Worm (Caenorhabditis elegans) whole organism, mixed stage, embryonic: ENCODE measurements around the gene M03D4.3.
A peak's percentile ranks its signal among the peaks of the same experiment; 100 is the strongest.

Experiments
- M03D4.4 ChIP-seq: sonication (generic microtip); optimal IDR thresholded peaks from 2 replicates; lab custom pipeline; 2017; ENCODE audit warnings: mild to moderate bottlenecking, missing genetic modification characterization, missing compliant biosample characterization
- bed-3 ChIP-seq: fragments of 200-800 bp; sonication (Bioruptor generic); optimal IDR thresholded peaks from 3 replicates; lab custom pipeline; 2018; ENCODE audit warnings: mild to moderate bottlenecking, missing genetic modification characterization, moderate library complexity, missing compliant biosample characterization
- blmp-1 ChIP-seq: fragments of 150-350 bp; optimal IDR thresholded peaks from 2 replicates; lab custom pipeline; 2014; ENCODE audit warnings: missing biosample characterization, missing genetic modification characterization
- ceh-39 ChIP-seq: fragments of 150-350 bp; optimal IDR thresholded peaks from 2 replicates; lab custom pipeline; 2014; ENCODE audit warnings: missing biosample characterization, missing genetic modification characterization
- ceh-43 ChIP-seq: fragments of 200-800 bp; sonication (Bioruptor generic); optimal IDR thresholded peaks from 2 replicates; lab custom pipeline; 2018; ENCODE audit warnings: mild to moderate bottlenecking, missing genetic modification characterization, moderate library complexity, missing compliant biosample characterization
- ceh-83 ChIP-seq: fragments of 200-800 bp; sonication (Bioruptor generic); optimal IDR thresholded peaks from 2 replicates; lab custom pipeline; 2018; ENCODE audit warnings: mild to moderate bottlenecking, missing genetic modification characterization, missing compliant biosample characterization
- ces-1 ChIP-seq: fragments of 150-350 bp; optimal IDR thresholded peaks from 2 replicates; lab custom pipeline; 2014; ENCODE audit warnings: missing biosample characterization, missing genetic modification reagents, missing genetic modification characterization
- cnd-1 ChIP-seq: fragments of 200-800 bp; sonication (Bioruptor generic); optimal IDR thresholded peaks from 2 replicates; lab custom pipeline; 2018; ENCODE audit warnings: mild to moderate bottlenecking, missing genetic modification characterization, missing compliant biosample characterization
- drap-1 ChIP-seq: fragments of 200-800 bp; sonication (Bioruptor generic); optimal IDR thresholded peaks from 3 replicates; lab custom pipeline; 2018; ENCODE audit warnings: mild to moderate bottlenecking, missing genetic modification characterization, missing compliant biosample characterization
- elt-1 ChIP-seq: sonication (generic microtip); optimal IDR thresholded peaks from 2 replicates; lab custom pipeline; 2017; ENCODE audit warnings: missing genetic modification characterization, mild to moderate bottlenecking, missing compliant biosample characterization, antibody characterized with exemption, moderate library complexity, borderline replicate concordance; ENCODE audit not compliant: insufficient read depth
- elt-3 ChIP-seq: fragments of 150-350 bp; optimal IDR thresholded peaks from 2 replicates; lab custom pipeline; 2014; ENCODE audit warnings: missing biosample characterization, missing genetic modification characterization
- flh-1 ChIP-seq: fragments of 200-800 bp; sonication (Bioruptor generic); optimal IDR thresholded peaks from 2 replicates; lab custom pipeline; 2018; ENCODE audit warnings: mild to moderate bottlenecking, missing genetic modification characterization, moderate library complexity, missing compliant biosample characterization
- ham-2 ChIP-seq: fragments of 200-800 bp; sonication (Bioruptor generic); optimal IDR thresholded peaks from 2 replicates; lab custom pipeline; 2018; ENCODE audit warnings: mild to moderate bottlenecking, missing genetic modification characterization, missing compliant biosample characterization
- hlh-1 ChIP-seq: fragments of 150-350 bp; optimal IDR thresholded peaks from 2 replicates; lab custom pipeline; 2014; ENCODE audit warnings: missing biosample characterization, missing genetic modification reagents, missing genetic modification characterization
- lin-13 ChIP-seq: fragments of 150-350 bp; optimal IDR thresholded peaks from 2 replicates; lab custom pipeline; 2014; ENCODE audit warnings: missing biosample characterization, missing genetic modification characterization
- lin-32 ChIP-seq: fragments of 200-800 bp; sonication (Bioruptor generic); optimal IDR thresholded peaks from 2 replicates; lab custom pipeline; 2018; ENCODE audit warnings: mild to moderate bottlenecking, missing genetic modification characterization, missing compliant biosample characterization
- lsy-2 ChIP-seq: fragments of 150-350 bp; optimal IDR thresholded peaks from 2 replicates; lab custom pipeline; 2014; ENCODE audit warnings: missing biosample characterization, missing genetic modification characterization
- mab-5 ChIP-seq: fragments of 150-350 bp; optimal IDR thresholded peaks from 2 replicates; lab custom pipeline; 2014; ENCODE audit warnings: missing biosample characterization, missing genetic modification characterization
- mep-1 ChIP-seq: fragments of 150-350 bp; optimal IDR thresholded peaks from 2 replicates; lab custom pipeline; 2017; ENCODE audit warnings: missing biosample characterization, missing genetic modification reagents, missing genetic modification characterization, inconsistent platforms
- mls-2 ChIP-seq: sonication (generic microtip); optimal IDR thresholded peaks from 2 replicates; lab custom pipeline; 2016; ENCODE audit warnings: mild to moderate bottlenecking, missing genetic modification characterization, moderate library complexity, missing compliant biosample characterization
- nhr-2 ChIP-seq: fragments of 150-350 bp; optimal IDR thresholded peaks from 2 replicates; lab custom pipeline; 2014; ENCODE audit warnings: missing biosample characterization, missing genetic modification characterization
- nhr-237 ChIP-seq: fragments of 150-350 bp; optimal IDR thresholded peaks from 2 replicates; lab custom pipeline; 2014; ENCODE audit warnings: missing biosample characterization, missing genetic modification characterization
- nhr-76 ChIP-seq: sonication (generic microtip); optimal IDR thresholded peaks from 2 replicates; lab custom pipeline; 2017; ENCODE audit warnings: missing biosample characterization, missing genetic modification characterization
- pha-4 ChIP-seq: fragments of 150-350 bp; optimal IDR thresholded peaks from 2 replicates; lab custom pipeline; 2018; ENCODE audit warnings: missing biosample characterization, missing genetic modification reagents, missing genetic modification characterization
- sem-2 ChIP-seq: fragments of 200-800 bp; sonication (Bioruptor generic); optimal IDR thresholded peaks from 2 replicates; lab custom pipeline; 2018; ENCODE audit warnings: mild to moderate bottlenecking, missing genetic modification characterization, missing compliant biosample characterization
- sptf-1 ChIP-seq: sonication (generic microtip); optimal IDR thresholded peaks from 2 replicates; lab custom pipeline; 2017; ENCODE audit warnings: mild to moderate bottlenecking, missing genetic modification characterization, moderate library complexity, missing compliant biosample characterization
- tbx-8 ChIP-seq: fragments of 200-800 bp; sonication (Bioruptor generic); optimal IDR thresholded peaks from 2 replicates; lab custom pipeline; 2018; ENCODE audit warnings: mild to moderate bottlenecking, missing genetic modification characterization, moderate library complexity, missing compliant biosample characterization
- unc-120 ChIP-seq: sonication (generic microtip); optimal IDR thresholded peaks from 2 replicates; lab custom pipeline; 2017; ENCODE audit warnings: missing genetic modification characterization, missing compliant biosample characterization; ENCODE audit not compliant: poor library complexity, severe bottlenecking
- unc-39 ChIP-seq: fragments of 150-350 bp; optimal IDR thresholded peaks from 2 replicates; lab custom pipeline; 2014; ENCODE audit warnings: missing biosample characterization, missing genetic modification characterization
- unc-62 ChIP-seq: fragments of 150-350 bp; optimal IDR thresholded peaks from 2 replicates; lab custom pipeline; 2014; ENCODE audit warnings: missing biosample characterization, missing genetic modification reagents, missing genetic modification characterization
- zip-8 ChIP-seq: fragments of 150-350 bp; optimal IDR thresholded peaks from 2 replicates; lab custom pipeline; 2014; ENCODE audit warnings: missing biosample characterization, missing genetic modification characterization

The M03D4.3 gene

DNA sequence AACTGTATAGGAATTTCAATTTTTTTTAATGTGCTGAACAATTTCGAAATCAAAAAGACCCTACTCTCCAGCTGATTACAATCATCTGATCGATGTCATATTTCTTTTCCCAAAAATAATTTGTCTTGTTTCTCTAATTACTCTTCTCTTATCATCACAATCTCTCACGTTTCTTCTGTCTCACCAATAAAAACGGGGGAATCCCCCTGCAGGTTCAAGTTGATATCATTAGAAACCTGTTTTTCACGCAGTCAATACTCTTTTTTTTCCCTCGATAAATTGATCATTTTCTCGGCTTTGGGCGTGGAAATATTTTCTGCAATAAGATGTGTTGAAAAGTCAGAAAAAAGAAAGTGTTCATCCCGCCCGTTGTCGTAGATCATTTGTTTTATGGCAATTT is 12.4 kb downstream of the M03D4.3 start:
- no peak for TF ChIP-seq blmp-1
- TF ChIP-seq lin-32 (GFP tag; lab: Kevin White, UChicago), result no peak
- no peak for TF ChIP-seq unc-62
- TF ChIP-seq unc-120 (tag; lab: Kevin White, UChicago), result no peak
- TF ChIP-seq sem-2 (GFP tag; lab: Kevin White, UChicago), result no peak
- no peak for TF ChIP-seq nhr-237 (tag; lab: Kevin White, UChicago)
- no peak for TF ChIP-seq pha-4 (tag; lab: Kevin White, UChicago)
- no peak for TF ChIP-seq hlh-1 (tag; lab: Kevin White, UChicago)
- no peak for TF ChIP-seq ceh-39 (tag; lab: Kevin White, UChicago)

ce11 chrIV:6097040-6097928 is 14.9 kb downstream of the M03D4.3 start:
- TF ChIP-seq lsy-2 (tag; lab: Kevin White, UChicago) (no peak), hlh-1 (tag; lab: Kevin White, UChicago) (peak; percentile 57), sptf-1 (tag; lab: Kevin White, UChicago) (peak; percentile 73), nhr-76 (tag; lab: Kevin White, UChicago) (no peak), mep-1 (tag; lab: Kevin White, UChicago) (peak; percentile 56), bed-3 (GFP tag; lab: Kevin White, UChicago) (no peak), blmp-1 (peak; percentile 37), elt-1 (tag; lab: Kevin White, UChicago) (peak; percentile 9), nhr-2 (tag; lab: Kevin White, UChicago) (peak; percentile 69), mls-2 (peak; percentile 52), cnd-1 (tag; lab: Kevin White, UChicago) (peak; percentile 40), drap-1 (peak; percentile 59), tbx-8 (GFP tag; lab: Kevin White, UChicago) (peak; percentile 69), unc-120 (tag; lab: Kevin White, UChicago) (peak; percentile 77), zip-8 (tag; lab: Kevin White, UChicago) (no peak), unc-62 (peak; percentile 91), ceh-39 (tag; lab: Kevin White, UChicago) (no peak), ceh-43 (GFP tag; lab: Kevin White, UChicago) (no peak), M03D4.4 (tag; lab: Kevin White, UChicago) (peak; percentile 66), sem-2 (GFP tag; lab: Kevin White, UChicago) (peak; percentile 5), nhr-237 (tag; lab: Kevin White, UChicago) (peak; percentile 19), ham-2 (GFP tag; lab: Kevin White, UChicago) (no peak), ces-1 (peak; percentile 42), elt-3 (no peak)

ce11 chrIV:6095357-6095858 is 16.8 kb downstream of the M03D4.3 start, which contains the start of gene lag-1:
Gene lag-1 (plus strand): TSS chrIV:6095407.
- TF ChIP-seq unc-39 (tag; lab: Kevin White, UChicago) (no peak), M03D4.4 (tag; lab: Kevin White, UChicago) (no peak), blmp-1 (no peak), ceh-83 (GFP tag; lab: Kevin White, UChicago) (no peak), ham-2 (GFP tag; lab: Kevin White, UChicago) (no peak), zip-8 (tag; lab: Kevin White, UChicago) (no peak)

DNA sequence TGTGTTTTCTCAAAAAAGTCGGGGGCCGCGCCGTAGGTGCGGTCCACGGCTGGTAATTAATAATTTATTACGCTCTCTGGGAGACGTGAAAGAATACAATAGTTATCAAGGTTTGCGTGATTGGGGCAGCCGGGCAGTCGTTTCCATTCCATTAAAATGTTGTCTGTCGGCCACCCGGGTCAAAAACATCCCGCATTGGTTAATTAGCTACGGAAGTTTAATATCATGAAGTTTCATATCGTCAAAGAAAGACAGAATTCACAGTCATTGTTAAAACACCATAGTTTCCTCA is 17.9 kb downstream of the M03D4.3 start:
- TF ChIP-seq ceh-39 (tag; lab: Kevin White, UChicago) (no peak), unc-62 (no peak), tbx-8 (GFP tag; lab: Kevin White, UChicago) (no peak), lsy-2 (tag; lab: Kevin White, UChicago) (no peak), ces-1 (no peak), lin-13 (no peak), mab-5 (no peak), bed-3 (GFP tag; lab: Kevin White, UChicago) (no peak), unc-120 (tag; lab: Kevin White, UChicago) (no peak), cnd-1 (tag; lab: Kevin White, UChicago) (no peak), ceh-43 (GFP tag; lab: Kevin White, UChicago) (no peak), nhr-2 (tag; lab: Kevin White, UChicago) (no peak), ceh-83 (GFP tag; lab: Kevin White, UChicago) (no peak), flh-1 (no peak), mls-2 (no peak), mep-1 (tag; lab: Kevin White, UChicago) (no peak), hlh-1 (tag; lab: Kevin White, UChicago) (no peak)
